Fruit fly (Drosophila melanogaster) whole organism, embryonic: ENCODE measurements around the gene CG32568.
A peak's percentile ranks its signal among the peaks of the same experiment; 100 is the strongest.

Experiments
- Aef1 ChIP-seq: fragments of 200-800 bp; sonication (Bioruptor generic); IDR thresholded peaks from 3 replicates; pipeline ENCODE4 v1.3.6; 2022; ENCODE audit warnings: missing biosample characterization, missing genetic modification characterization
- Antp ChIP-seq: fragments of 200-800 bp; sonication (Bioruptor generic); optimal IDR thresholded peaks from 3 replicates; lab custom pipeline; 2016; ENCODE audit warnings: missing biosample characterization, missing genetic modification characterization
- CG12104 ChIP-seq: fragments of 200-800 bp; sonication (Bioruptor generic); optimal IDR thresholded peaks from 3 replicates; lab custom pipeline; 2016; ENCODE audit warnings: missing biosample characterization, missing genetic modification characterization
- CG12299 ChIP-seq: fragments of 200-800 bp; sonication (Bioruptor generic); optimal IDR thresholded peaks from 2 replicates; lab custom pipeline; 2018; ENCODE audit warnings: missing biosample characterization, mild to moderate bottlenecking, missing genetic modification characterization
- CG13624 ChIP-seq: fragments of 200-800 bp; sonication (Bioruptor generic); optimal IDR thresholded peaks from 2 replicates; lab custom pipeline; 2016; ENCODE audit warnings: missing biosample characterization, missing genetic modification characterization
- CG30020 ChIP-seq: fragments of 200-800 bp; optimal IDR thresholded peaks from 2 replicates; lab custom pipeline; 2019; ENCODE audit warnings: missing biosample characterization, mild to moderate bottlenecking, missing genetic modification characterization, moderate library complexity
- CG3065 ChIP-seq: fragments of 200-800 bp; sonication (Bioruptor generic); optimal IDR thresholded peaks from 2 replicates; lab custom pipeline; 2016; ENCODE audit warnings: missing biosample characterization, missing genetic modification characterization
- CG3838 ChIP-seq: fragments of 200-800 bp; sonication (Bioruptor generic); optimal IDR thresholded peaks from 3 replicates; lab custom pipeline; 2016; ENCODE audit warnings: missing biosample characterization, missing genetic modification characterization
- CG3995 ChIP-seq: fragments of 200-800 bp; sonication (Bioruptor generic); optimal IDR thresholded peaks from 3 replicates; lab custom pipeline; 2016; ENCODE audit warnings: missing biosample characterization, missing genetic modification characterization
- CG4730 ChIP-seq: fragments of 200-800 bp; sonication (Bioruptor generic); IDR thresholded peaks from 2 replicates; pipeline ENCODE4 v1.3.6; 2022; ENCODE audit warnings: missing biosample characterization, missing genetic modification characterization
- CG4854 ChIP-seq: fragments of 200-800 bp; sonication (Bioruptor generic); optimal IDR thresholded peaks from 2 replicates; lab custom pipeline; 2016; ENCODE audit warnings: missing biosample characterization, missing genetic modification characterization, inconsistent platforms
- CG5953 ChIP-seq: fragments of 200-800 bp; sonication (Bioruptor generic); IDR thresholded peaks from 2 replicates; pipeline ENCODE4 v1.3.6; 2022; ENCODE audit warnings: missing biosample characterization, missing genetic modification characterization
- CG8281 ChIP-seq: fragments of 200-800 bp; sonication (Bioruptor generic); optimal IDR thresholded peaks from 2 replicates; lab custom pipeline; 2018; ENCODE audit warnings: missing biosample characterization, mild to moderate bottlenecking, missing genetic modification characterization, moderate library complexity
- CTCF ChIP-seq: fragments of 200-800 bp; sonication (Bioruptor generic); optimal IDR thresholded peaks from 2 replicates; lab custom pipeline; 2017; ENCODE audit warnings: missing biosample characterization, mild to moderate bottlenecking, missing genetic modification characterization, moderate library complexity
- CkIIα-i1 ChIP-seq: fragments of 200-800 bp; sonication (Bioruptor generic); IDR thresholded peaks from 2 replicates; pipeline ENCODE4 v1.3.6; 2022; ENCODE audit warnings: missing biosample characterization, missing genetic modification characterization
- Dad ChIP-seq: fragments of 200-800 bp; sonication (Bioruptor generic); optimal IDR thresholded peaks from 3 replicates; lab custom pipeline; 2016; ENCODE audit warnings: missing biosample characterization, missing genetic modification characterization
- Dbx ChIP-seq: fragments of 200-800 bp; sonication (Bioruptor generic); IDR thresholded peaks from 3 replicates; pipeline ENCODE4 v1.3.6; 2022; ENCODE audit warnings: missing biosample characterization, missing genetic modification characterization
- Eip74EF ChIP-seq, 2 experiments: fragments of 200-800 bp in 1 of 2; fragments of >200 bp in 1 of 2; sonication (Bioruptor generic) in 1 of 2; optimal IDR thresholded peaks; 2 replicates each; lab custom pipeline; 2017 to 2019; ENCODE audit warnings: missing biosample characterization in 2 of 2, missing genetic modification characterization in 2 of 2, mild to moderate bottlenecking in 1 of 2, moderate library complexity in 1 of 2
- GATAe ChIP-seq: fragments of 200-800 bp; sonication (Bioruptor generic); conservative IDR thresholded peaks from 2 replicates; pipeline ENCODE4 v1.3.6; 2022; ENCODE audit warnings: missing biosample characterization, missing genetic modification characterization
- H15 ChIP-seq: fragments of 200-800 bp; sonication (Bioruptor generic); IDR thresholded peaks from 3 replicates; pipeline ENCODE4 v1.3.6; 2022; ENCODE audit warnings: missing biosample characterization, missing genetic modification characterization
- H2.0 ChIP-seq: fragments of 200-800 bp; sonication (Bioruptor generic); IDR thresholded peaks from 2 replicates; pipeline ENCODE4 v1.3.6; 2022; ENCODE audit warnings: missing biosample characterization, missing genetic modification characterization
- Hmr ChIP-seq: fragments of 200-800 bp; sonication (Bioruptor generic); optimal IDR thresholded peaks from 3 replicates; lab custom pipeline; 2017; ENCODE audit warnings: mild to moderate bottlenecking, missing biosample characterization, missing genetic modification reagents, missing genetic modification characterization
- Hr39 ChIP-seq: fragments of >200 bp; optimal IDR thresholded peaks from 2 replicates; lab custom pipeline; 2017
- Lhr ChIP-seq: fragments of 200-800 bp; sonication (Bioruptor generic); optimal IDR thresholded peaks from 3 replicates; lab custom pipeline; 2017; ENCODE audit warnings: mild to moderate bottlenecking, missing biosample characterization, missing genetic modification reagents, missing genetic modification characterization
- Mad ChIP-seq: fragments of 200-800 bp; sonication (Bioruptor generic); optimal IDR thresholded peaks from 2 replicates; lab custom pipeline; 2016; ENCODE audit warnings: missing biosample characterization, missing genetic modification characterization
- Nf-YA ChIP-seq: fragments of 200-800 bp; sonication (Bioruptor generic); IDR thresholded peaks from 2 replicates; pipeline ENCODE4 v1.3.6; 2022; ENCODE audit warnings: missing biosample characterization, missing genetic modification characterization
- Scr ChIP-seq: fragments of 200-800 bp; sonication (Bioruptor generic); IDR thresholded peaks from 2 replicates; pipeline ENCODE4 v1.3.6; 2022; ENCODE audit warnings: missing biosample characterization, missing genetic modification characterization; ENCODE audit not compliant: partially characterized antibody
- Side ChIP-seq: fragments of 200-800 bp; sonication (Bioruptor generic); optimal IDR thresholded peaks from 2 replicates; lab custom pipeline; 2016; ENCODE audit warnings: missing biosample characterization, missing genetic modification characterization
- Sox102F ChIP-seq: fragments of 200-800 bp; sonication (Bioruptor generic); optimal IDR thresholded peaks from 2 replicates; lab custom pipeline; 2018; ENCODE audit warnings: missing biosample characterization, mild to moderate bottlenecking, missing genetic modification characterization, moderate library complexity
- Usf ChIP-seq: fragments of 200-800 bp; sonication (Bioruptor generic); optimal IDR thresholded peaks from 2 replicates; lab custom pipeline; 2017; ENCODE audit warnings: missing genotype, missing biosample characterization, missing genetic modification characterization
- ash1 ChIP-seq: fragments of 200-800 bp; sonication (Bioruptor generic); optimal IDR thresholded peaks from 2 replicates; lab custom pipeline; 2018; ENCODE audit warnings: missing biosample characterization, mild to moderate bottlenecking, missing genetic modification characterization
- dati ChIP-seq: fragments of 200-800 bp; sonication (Bioruptor generic); IDR thresholded peaks from 2 replicates; pipeline ENCODE4 v1.3.6; 2022; ENCODE audit warnings: missing biosample characterization, missing genetic modification characterization
- dimm ChIP-seq: fragments of 200-800 bp; sonication (Bioruptor generic); IDR thresholded peaks from 2 replicates; pipeline ENCODE4 v1.3.6; 2022; ENCODE audit warnings: missing biosample characterization, missing genetic modification characterization
- dmrt99B ChIP-seq: fragments of 200-800 bp; sonication (Bioruptor generic); optimal IDR thresholded peaks from 2 replicates; lab custom pipeline; 2018; ENCODE audit warnings: missing biosample characterization, mild to moderate bottlenecking, missing genetic modification characterization, moderate library complexity
- esg ChIP-seq: fragments of 200-800 bp; sonication (Bioruptor generic); conservative IDR thresholded peaks from 2 replicates; pipeline ENCODE4 v1.3.6; 2022; ENCODE audit warnings: missing biosample characterization, missing genetic modification characterization
- kni ChIP-seq: fragments of 200-800 bp; sonication (Bioruptor generic); optimal IDR thresholded peaks from 3 replicates; lab custom pipeline; 2017; ENCODE audit warnings: mild to moderate bottlenecking, missing biosample characterization, missing genetic modification reagents, missing genetic modification characterization
- nau ChIP-seq: fragments of 200-800 bp; sonication (Bioruptor generic); optimal IDR thresholded peaks from 3 replicates; lab custom pipeline; 2017; ENCODE audit warnings: missing biosample characterization, mild to moderate bottlenecking, missing genetic modification characterization, missing genetic modification reagents
- nmo ChIP-seq: fragments of 200-800 bp; sonication (Bioruptor generic); optimal IDR thresholded peaks from 2 replicates; lab custom pipeline; 2018; ENCODE audit warnings: missing biosample characterization, mild to moderate bottlenecking, missing genetic modification characterization, moderate library complexity
- nom ChIP-seq: fragments of 200-800 bp; sonication (Bioruptor generic); optimal IDR thresholded peaks from 2 replicates; lab custom pipeline; 2017; ENCODE audit warnings: missing biosample characterization, missing genetic modification characterization, mild to moderate bottlenecking, moderate library complexity, missing genetic modification reagents
- oc ChIP-seq: fragments of 200-800 bp; sonication (Bioruptor generic); optimal IDR thresholded peaks from 2 replicates; lab custom pipeline; 2018; ENCODE audit warnings: missing biosample characterization, mild to moderate bottlenecking, missing genetic modification characterization, moderate library complexity
- pho ChIP-seq: fragments of 200-800 bp; sonication (Bioruptor generic); optimal IDR thresholded peaks from 2 replicates; lab custom pipeline; 2016; ENCODE audit warnings: missing biosample characterization, missing genetic modification characterization
- sc ChIP-seq, 3 experiments: fragments of >200 bp in 2 of 3; fragments of 200-800 bp in 1 of 3; sonication (Bioruptor generic) in 1 of 3; optimal IDR thresholded peaks; 2 replicates in 2 of 3; 3 replicates in 1 of 3; lab custom pipeline; 2017; ENCODE audit warnings: mild to moderate bottlenecking in 1 of 3, missing biosample characterization in 1 of 3, missing genetic modification characterization in 1 of 3, missing genetic modification reagents in 1 of 3
- seq ChIP-seq: fragments of 200-800 bp; sonication (Bioruptor generic); IDR thresholded peaks from 2 replicates; pipeline ENCODE4 v1.3.6; 2022; ENCODE audit warnings: missing biosample characterization, missing genetic modification characterization
- sr ChIP-seq: fragments of 200-800 bp; sonication (Bioruptor generic); IDR thresholded peaks from 3 replicates; pipeline ENCODE4 v1.3.6; 2022; ENCODE audit warnings: missing biosample characterization, missing genetic modification characterization
- ssp ChIP-seq: fragments of 200-800 bp; sonication (Bioruptor generic); IDR thresholded peaks from 2 replicates; pipeline ENCODE4 v1.3.6; 2022; ENCODE audit warnings: missing biosample characterization, missing genetic modification characterization
- tap ChIP-seq: fragments of 200-800 bp; optimal IDR thresholded peaks from 3 replicates; lab custom pipeline; 2019; ENCODE audit warnings: missing biosample characterization, mild to moderate bottlenecking, missing genetic modification characterization, moderate library complexity
- tin ChIP-seq: fragments of 200-800 bp; sonication (Bioruptor generic); optimal IDR thresholded peaks from 3 replicates; lab custom pipeline; 2016; ENCODE audit warnings: missing biosample characterization, missing genetic modification characterization
- tna ChIP-seq: fragments of 200-800 bp; sonication (Bioruptor generic); IDR thresholded peaks from 2 replicates; pipeline ENCODE4 v1.3.6; 2022; ENCODE audit warnings: missing biosample characterization, missing genetic modification characterization; ENCODE audit not compliant: partially characterized antibody
- twi ChIP-seq: fragments of 200-800 bp; optimal IDR thresholded peaks from 2 replicates; lab custom pipeline; 2019; ENCODE audit warnings: missing biosample characterization, mild to moderate bottlenecking, missing genetic modification characterization, moderate library complexity
- unpg ChIP-seq: fragments of 200-800 bp; sonication (Bioruptor generic); optimal IDR thresholded peaks from 3 replicates; lab custom pipeline; 2018; ENCODE audit warnings: missing biosample characterization, mild to moderate bottlenecking, missing genetic modification characterization, moderate library complexity

The CG32568 gene

dm6 chrX:16751579-16752156 lies 11.0 kb downstream of the CG32568 start, which contains the start of gene goe (continued):
- TF ChIP-seq CG3838 (GFP tag; lab: Kevin White, UChicago) (peak; percentile 70), Sox102F (GFP tag; lab: Kevin White, UChicago) (peak; percentile 53), Dad (GFP tag; lab: Kevin White, UChicago) (peak; percentile 90), Hmr (peak; percentile 97), Usf (GFP tag; lab: Kevin White, UChicago) (peak; percentile 67), ash1 (GFP tag; lab: Kevin White, UChicago) (peak; percentile 59), CG5953 (GFP tag; lab: Robert Waterston, UW) (peak; percentile 40), unpg (GFP tag; lab: Kevin White, UChicago) (peak; percentile 78), CG3065 (GFP tag; lab: Kevin White, UChicago) (peak; percentile 73), esg (GFP tag; lab: Robert Waterston, UW) (peak; percentile 24; the same call in 1 of the 2 replicates), CTCF (peak; percentile 79), Hr39 (lab: Kevin White, UChicago) (no peak), CkIIα-i1 (GFP tag; lab: Robert Waterston, UW) (no peak), Scr (GFP tag; lab: Robert Waterston, UW) (peak; percentile 89), seq (GFP tag; lab: Robert Waterston, UW) (peak; percentile 44; the same call in 1 of the 2 replicates), sc (optimal IDR thresholded peaks at IDR 0.05; lab: Kevin White, UChicago) (no peak), sc (GFP tag; optimal IDR thresholded peaks at IDR 0.05; lab: Kevin White, UChicago) (peak; percentile 55), pho (GFP tag; lab: Kevin White, UChicago) (peak; percentile 91), nmo (GFP tag; lab: Kevin White, UChicago) (peak; percentile 76), tap (tag; lab: Kevin White, UChicago) (peak; percentile 34), CG12299 (tag; lab: Kevin White, UChicago) (peak; percentile 78), Mad (GFP tag; lab: Kevin White, UChicago) (peak; percentile 89), ssp (GFP tag; lab: Robert Waterston, UW) (peak; percentile 63), oc (peak; percentile 43), Dbx (GFP tag; lab: Robert Waterston, UW) (peak; percentile 90), kni (GFP tag; lab: Kevin White, UChicago) (peak; percentile 5), CG13624 (GFP tag; lab: Kevin White, UChicago) (peak; percentile 92), nau (peak; percentile 17), Nf-YA (GFP tag; lab: Robert Waterston, UW) (peak; percentile 57; the same call in 1 of the 2 replicates), CG4854 (GFP tag; lab: Kevin White, UChicago) (peak; percentile 45), CG30020 (tag; lab: Kevin White, UChicago) (peak; percentile 38), H2.0 (peak; percentile 78), nom (no peak), twi (tag; lab: Kevin White, UChicago) (peak; percentile 63), Aef1 (GFP tag; lab: Robert Waterston, UW) (peak; percentile 76), tin (GFP tag; lab: Kevin White, UChicago) (peak; percentile 72), CG4730 (GFP tag; lab: Robert Waterston, UW) (peak; percentile 54), dati (peak; percentile 43; the same call in 1 of the 2 replicates), Antp (peak; percentile 84), GATAe (GFP tag; lab: Robert Waterston, UW) (peak; percentile 51; the same call in 1 of the 2 replicates), Eip74EF (GFP tag; optimal IDR thresholded peaks at IDR 0.05; lab: Kevin White, UChicago) (peak in 1 of 2 experiments; percentile 3), dmrt99B (tag; lab: Kevin White, UChicago) (peak; percentile 24), H15 (peak; percentile 68; the same call in 2 of the 3 replicates), Lhr (GFP tag; lab: Kevin White, UChicago) (peak; percentile 95), tna (peak; percentile 44; the same call in 1 of the 2 replicates), CG8281 (peak; percentile 39), CG3995 (GFP tag; lab: Kevin White, UChicago) (peak; percentile 49), CG12104 (peak; percentile 68), sr (GFP tag; lab: Robert Waterston, UW) (peak; percentile 73; the same call in 2 of the 3 replicates), dimm (GFP tag; lab: Robert Waterston, UW) (0 out of 2 replicates have a peak, but pooled peaks have one; percentile 27), Side (peak; percentile 87)
